Worm (Caenorhabditis elegans): ENCODE results near the gene C04B4.2.
"Not testable (repeated sequence)": the region's sequence is repeated elsewhere in the genome, so short reads cannot be mapped to it uniquely, and the experiment has no call there.

DNA sequence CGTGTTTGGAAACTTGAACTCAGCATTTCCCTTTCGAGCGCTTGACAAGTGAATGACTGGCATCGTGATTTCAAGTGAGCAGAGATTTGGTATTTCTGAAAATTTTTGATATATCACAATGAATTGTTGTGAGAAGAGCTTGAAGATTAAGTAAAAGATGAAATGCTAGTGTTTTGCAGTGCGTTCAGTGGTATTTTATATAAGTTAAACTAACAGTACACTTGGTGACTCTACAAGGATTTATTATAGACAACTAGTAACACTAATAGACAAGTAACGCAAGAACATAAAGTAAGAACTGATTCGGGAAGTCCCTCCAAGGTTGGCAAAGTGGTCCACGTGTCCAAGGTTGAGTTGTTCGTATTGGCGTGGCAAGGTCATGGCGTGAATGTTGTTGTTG, 19.7 kb downstream of the C04B4.2 start, which contains the start of gene dot-1.3:
- not testable (repeated sequence) for TF ChIP-seq Y95B8A.8 (GFP tag; IDR thresholded peaks at IDR 0.05); ztf-22 (GFP tag; optimal IDR thresholded peaks at IDR 0.05); madf-8 (GFP tag; conservative IDR thresholded peaks at IDR 0.05); ceh-27 (GFP tag; optimal IDR thresholded peaks at IDR 0.05); ztf-28 (GFP tag; IDR thresholded peaks at IDR 0.05); lin-26 (GFP tag; IDR thresholded peaks at IDR 0.05); somi-1 (GFP tag; optimal IDR thresholded peaks at IDR 0.05); F57A8.1 (GFP tag; optimal IDR thresholded peaks at IDR 0.05); xnd-1 (tag; optimal IDR thresholded peaks at IDR 0.05)
